Fruit fly (Drosophila melanogaster) whole organism, wandering third instar larva: ENCODE data around the gene CG14313.

Source experiments
- Abd-B ChIP-seq: fragments of >200 bp; optimal IDR thresholded peaks from 2 replicates; lab custom pipeline; 2017; ENCODE audit warnings: missing biosample characterization, missing genetic modification characterization
- CG32264 ChIP-seq: fragments of 200-800 bp; sonication (Bioruptor generic); optimal IDR thresholded peaks from 2 replicates; lab custom pipeline; 2016; ENCODE audit warnings: missing biosample characterization, missing genetic modification characterization
- CG9705 ChIP-seq: fragments of 200-800 bp; sonication (Bioruptor generic); optimal IDR thresholded peaks from 2 replicates; lab custom pipeline; 2018; ENCODE audit warnings: missing biosample characterization, mild to moderate bottlenecking, missing genetic modification characterization
- CrebA ChIP-seq: fragments of 200-800 bp; sonication (Bioruptor generic); optimal IDR thresholded peaks from 2 replicates; lab custom pipeline; 2016; ENCODE audit warnings: missing biosample characterization, mild to moderate bottlenecking, missing genetic modification characterization, borderline replicate concordance
- Dfd ChIP-seq: fragments of >200 bp; optimal IDR thresholded peaks from 2 replicates; lab custom pipeline; 2017; ENCODE audit warnings: missing biosample characterization, missing genetic modification characterization
- Dif ChIP-seq: fragments of 200-275, 200-300 bp; sonication (Bioruptor generic); optimal IDR thresholded peaks from 2 replicates; lab custom pipeline; 2018; ENCODE audit warnings: missing biosample characterization, missing genetic modification characterization; ENCODE audit not compliant: partially characterized antibody
- GATAd ChIP-seq: sonication (Bioruptor generic); optimal IDR thresholded peaks from 2 replicates; lab custom pipeline; 2016; ENCODE audit warnings: missing biosample characterization, missing genetic modification characterization
- HLH106 ChIP-seq: fragments of 200-800 bp; optimal IDR thresholded peaks from 3 replicates; lab custom pipeline; 2019; ENCODE audit warnings: missing biosample characterization, mild to moderate bottlenecking, missing genetic modification characterization, moderate library complexity
- Hnf4 ChIP-seq: fragments of 200-800 bp; sonication (Bioruptor generic); optimal IDR thresholded peaks from 2 replicates; lab custom pipeline; 2016; ENCODE audit warnings: missing biosample characterization, mild to moderate bottlenecking, missing genetic modification characterization
- Hr78 ChIP-seq: fragments of >200 bp; optimal IDR thresholded peaks from 2 replicates; lab custom pipeline; 2017; ENCODE audit warnings: missing biosample characterization, missing genetic modification characterization
- Hr83 ChIP-seq: fragments of 200-300 bp; sonication (Bioruptor generic); optimal IDR thresholded peaks from 2 replicates; lab custom pipeline; 2016; ENCODE audit warnings: missing biosample characterization, mild to moderate bottlenecking, missing genetic modification characterization, moderate library complexity; ENCODE audit not compliant: poor library complexity, severe bottlenecking
- Jra ChIP-seq: sonication (Bioruptor generic); optimal IDR thresholded peaks from 2 replicates; lab custom pipeline; 2016; ENCODE audit warnings: missing biosample characterization, missing genetic modification characterization
- Mio ChIP-seq: sonication (Bioruptor generic); optimal IDR thresholded peaks from 2 replicates; lab custom pipeline; 2016; ENCODE audit warnings: missing biosample characterization, missing genetic modification characterization
- Myc ChIP-seq: fragments of >200 bp; optimal IDR thresholded peaks from 2 replicates; lab custom pipeline; 2017
- N ChIP-seq: fragments of >200 bp; optimal IDR thresholded peaks from 2 replicates; lab custom pipeline; 2018; ENCODE audit warnings: missing biosample characterization, missing external identifiers, missing genetic modification characterization
- OdsH ChIP-seq: fragments of 200-800 bp; sonication (Bioruptor generic); optimal IDR thresholded peaks from 2 replicates; lab custom pipeline; 2016; ENCODE audit warnings: missing biosample characterization, mild to moderate bottlenecking, missing genetic modification characterization
- Rel ChIP-seq, 2 experiments: fragments of 200-800 bp; sonication (Bioruptor generic) in 1 of 2; optimal IDR thresholded peaks; 2 replicates in 1 of 2; 3 replicates in 1 of 2; lab custom pipeline; 2016 to 2019; ENCODE audit warnings: mild to moderate bottlenecking in 2 of 2, missing biosample characterization in 2 of 2, missing genetic modification characterization in 2 of 2, moderate library complexity in 1 of 2
- Sp1 ChIP-seq: fragments of 200-800 bp; sonication (Bioruptor generic); optimal IDR thresholded peaks from 3 replicates; lab custom pipeline; 2019; ENCODE audit warnings: missing biosample characterization, mild to moderate bottlenecking, missing genetic modification characterization, moderate library complexity
- Vsx2 ChIP-seq: fragments of 200-300, 225-300 bp; sonication (Bioruptor generic); optimal IDR thresholded peaks from 2 replicates; lab custom pipeline; 2018; ENCODE audit warnings: missing biosample characterization, missing genetic modification characterization; ENCODE audit not compliant: partially characterized antibody
- br ChIP-seq: fragments of 200-800 bp; sonication (Bioruptor generic); optimal IDR thresholded peaks from 2 replicates; lab custom pipeline; 2016; ENCODE audit warnings: missing biosample characterization, missing genetic modification characterization
- brk ChIP-seq: fragments of 200-800 bp; sonication (Bioruptor generic); optimal IDR thresholded peaks from 2 replicates; lab custom pipeline; 2016; ENCODE audit warnings: missing biosample characterization, mild to moderate bottlenecking, missing genetic modification characterization
- dl ChIP-seq, 2 experiments: fragments of 175-275, 200-275 bp in 1 of 2; fragments of 200-275 bp in 1 of 2; sonication (Bioruptor generic); optimal IDR thresholded peaks; lab custom pipeline; 2018; ENCODE audit warnings: mild to moderate bottlenecking in 2 of 2, missing biosample characterization in 2 of 2, missing genetic modification characterization in 2 of 2, moderate library complexity in 2 of 2; ENCODE audit not compliant: partially characterized antibody in 2 of 2, insufficient read depth in 1 of 2
- dmrt93B ChIP-seq: fragments of 200-800 bp; sonication (Bioruptor generic); optimal IDR thresholded peaks from 2 replicates; lab custom pipeline; 2018; ENCODE audit warnings: missing biosample characterization, mild to moderate bottlenecking, missing genetic modification characterization
- dsf ChIP-seq: sonication (Bioruptor generic); optimal IDR thresholded peaks from 2 replicates; lab custom pipeline; 2016; ENCODE audit warnings: missing biosample characterization, missing genetic modification characterization, borderline replicate concordance
- ey ChIP-seq: fragments of 200-800 bp; sonication (Bioruptor generic); optimal IDR thresholded peaks from 2 replicates; lab custom pipeline; 2016; ENCODE audit warnings: missing biosample characterization, missing genetic modification characterization
- foxo ChIP-seq, 2 experiments: fragments of 200-800 bp; sonication (Bioruptor generic); optimal IDR thresholded peaks; 2 replicates in 1 of 2; 3 replicates in 1 of 2; lab custom pipeline; 2016 to 2017; ENCODE audit warnings: missing biosample characterization in 2 of 2, missing genetic modification characterization in 2 of 2
- fru ChIP-seq: fragments of 200-800 bp; sonication (Bioruptor generic); optimal IDR thresholded peaks from 3 replicates; lab custom pipeline; 2016; ENCODE audit warnings: missing biosample characterization, mild to moderate bottlenecking, missing genetic modification characterization
- h ChIP-seq: fragments of 200-800 bp; sonication (Bioruptor generic); optimal IDR thresholded peaks from 3 replicates; lab custom pipeline; 2016; ENCODE audit warnings: missing biosample characterization, mild to moderate bottlenecking, missing genetic modification characterization
- jim ChIP-seq: fragments of 175-275, 200-325 bp; sonication (Bioruptor generic); optimal IDR thresholded peaks from 2 replicates; lab custom pipeline; 2016; ENCODE audit warnings: missing biosample characterization, mild to moderate bottlenecking, missing genetic modification characterization
- lola ChIP-seq: fragments of >200 bp; optimal IDR thresholded peaks from 2 replicates; lab custom pipeline; 2017; ENCODE audit warnings: missing biosample characterization, missing genetic modification characterization
- pan ChIP-seq: fragments of >200 bp; optimal IDR thresholded peaks from 2 replicates; lab custom pipeline; 2017
- psq ChIP-seq: fragments of 200-800 bp; sonication (Bioruptor generic); optimal IDR thresholded peaks from 3 replicates; lab custom pipeline; 2017; ENCODE audit warnings: missing biosample characterization, mild to moderate bottlenecking, missing genetic modification characterization, moderate library complexity
- rgr ChIP-seq: fragments of 200-800 bp; sonication (Bioruptor generic); optimal IDR thresholded peaks from 3 replicates; lab custom pipeline; 2016; ENCODE audit warnings: missing biosample characterization, mild to moderate bottlenecking, missing genetic modification characterization
- sage ChIP-seq: fragments of 200-800 bp; sonication (Bioruptor generic); optimal IDR thresholded peaks from 2 replicates; lab custom pipeline; 2016; ENCODE audit warnings: missing biosample characterization, mild to moderate bottlenecking, missing genetic modification characterization
- sv ChIP-seq: fragments of 200-800 bp; sonication (Bioruptor generic); optimal IDR thresholded peaks from 3 replicates; lab custom pipeline; 2016; ENCODE audit warnings: missing biosample characterization, missing genetic modification characterization
- tai ChIP-seq: sonication (Bioruptor generic); optimal IDR thresholded peaks from 2 replicates; lab custom pipeline; 2016; ENCODE audit warnings: missing biosample characterization, missing genetic modification characterization
- usp ChIP-seq: fragments of >200 bp; optimal IDR thresholded peaks from 2 replicates; lab custom pipeline; 2017; ENCODE audit warnings: missing biosample characterization, missing genetic modification characterization
- woc ChIP-seq: sonication (Bioruptor generic); optimal IDR thresholded peaks from 2 replicates; lab custom pipeline; 2016; ENCODE audit warnings: missing biosample characterization, mild to moderate bottlenecking, missing genetic modification characterization

Gene CG14313

DNA sequence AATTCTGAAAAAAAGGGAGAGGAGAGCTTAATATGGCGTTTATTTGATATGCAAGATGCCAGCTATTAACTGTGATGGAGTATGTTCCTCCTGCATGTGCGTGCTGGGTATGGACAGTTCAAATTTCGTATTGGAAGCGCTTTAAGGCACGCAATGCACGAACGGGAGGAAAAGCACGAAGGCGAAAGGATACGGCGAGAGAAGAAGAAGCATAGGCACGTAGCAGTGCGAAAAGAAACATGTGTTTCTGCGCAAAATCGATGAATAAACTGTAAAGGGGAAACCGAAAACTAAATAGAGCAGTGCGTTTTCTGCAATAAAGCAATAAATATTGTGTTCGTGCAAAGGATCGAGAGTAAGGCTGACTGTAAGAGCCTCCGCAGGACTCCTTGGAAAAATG lies 24.1 kb upstream of the CG14313 start, which contains the start of gene CG14314:
CG14314 (plus strand) TSS at position 243 of the 400 bp plus-strand sequence.
- no peak for TF ChIP-seq psq (GFP tag; lab: Kevin White, UChicago)
- no peak for TF ChIP-seq foxo (GFP tag; optimal IDR thresholded peaks at IDR 0.05; lab: Kevin White, UChicago)
- no peak for TF ChIP-seq HLH106 (tag; lab: Kevin White, UChicago)
- TF ChIP-seq dl (GFP tag; optimal IDR thresholded peaks at IDR 0.05; lab: Kevin White, UChicago; ENCODE audit: insufficient read depth in 1 of 2, partially characterized antibody in 2 of 2), result no peak
- TF ChIP-seq pan (lab: Kevin White, UChicago), result no peak
- no peak for TF ChIP-seq OdsH (GFP tag; lab: Kevin White, UChicago)
- no peak for TF ChIP-seq rgr
- TF ChIP-seq Rel (GFP tag; optimal IDR thresholded peaks at IDR 0.05; lab: Kevin White, UChicago), result no peak
- no peak for TF ChIP-seq Rel (tag; optimal IDR thresholded peaks at IDR 0.05; lab: Kevin White, UChicago)

DNA sequence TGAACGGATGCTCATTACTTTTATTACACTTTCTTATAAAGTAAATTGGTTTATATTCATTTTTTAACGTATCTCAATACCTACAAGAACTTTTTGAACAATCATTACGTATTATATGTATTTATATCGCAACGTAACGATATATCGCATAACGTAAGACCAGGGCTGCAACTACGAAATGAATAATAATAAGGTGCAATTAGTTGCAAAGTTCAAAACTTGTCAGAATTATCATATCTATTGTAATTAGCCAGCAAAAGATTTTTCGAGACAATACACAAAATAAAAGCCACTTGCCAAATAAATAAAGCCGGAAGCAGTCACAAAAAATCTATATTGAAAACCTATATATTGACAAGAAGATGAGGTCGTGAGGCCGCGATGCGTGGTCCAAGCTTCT lies 23.5 kb upstream of the CG14313 start:
- TF ChIP-seq psq (GFP tag; lab: Kevin White, UChicago) (peak; percentile 1), rgr (peak; percentile 47), HLH106 (tag; lab: Kevin White, UChicago) (no peak), dsf (GFP tag; lab: Kevin White, UChicago) (peak; percentile 3), sv (peak; percentile 12), fru (peak; percentile 23), Mio (GFP tag; lab: Kevin White, UChicago) (no peak), dl (GFP tag; optimal IDR thresholded peaks at IDR 0.05; lab: Kevin White, UChicago; ENCODE audit: insufficient read depth in 1 of 2, partially characterized antibody in 2 of 2) (no peak), sage (GFP tag; lab: Kevin White, UChicago) (no peak), tai (no peak), Myc (lab: Kevin White, UChicago) (no peak), br (GFP tag; lab: Kevin White, UChicago) (peak; percentile 35), CrebA (GFP tag; lab: Kevin White, UChicago) (no peak), Hr83 (peak; percentile 24), OdsH (GFP tag; lab: Kevin White, UChicago) (no peak), CG32264 (GFP tag; lab: Kevin White, UChicago) (no peak), Rel (GFP tag; optimal IDR thresholded peaks at IDR 0.05; lab: Kevin White, UChicago) (no peak), Rel (tag; optimal IDR thresholded peaks at IDR 0.05; lab: Kevin White, UChicago) (no peak), CG9705 (no peak), Hnf4 (no peak), GATAd (GFP tag; lab: Kevin White, UChicago) (no peak), h (peak; percentile 55), Sp1 (GFP tag; lab: Kevin White, UChicago) (no peak), woc (GFP tag; lab: Kevin White, UChicago) (peak; percentile 35), N (GFP tag; lab: Kevin White, UChicago) (no peak), pan (lab: Kevin White, UChicago) (no peak), jim (GFP tag; lab: Kevin White, UChicago) (no peak), lola (GFP tag; lab: Kevin White, UChicago) (no peak), Dif (no peak), brk (GFP tag; lab: Kevin White, UChicago) (no peak), foxo (GFP tag; optimal IDR thresholded peaks at IDR 0.05; lab: Kevin White, UChicago) (peak in 1 of 2 experiments; percentile 51), ey (GFP tag; lab: Kevin White, UChicago) (peak; percentile 53), usp (GFP tag; lab: Kevin White, UChicago) (no peak), Dfd (no peak), Hr78 (no peak), Vsx2 (GFP tag; lab: Kevin White, UChicago) (no peak), dmrt93B (GFP tag; lab: Kevin White, UChicago) (no peak), Abd-B (GFP tag; lab: Kevin White, UChicago) (no peak), Jra (GFP tag; lab: Kevin White, UChicago) (peak; percentile 4)

DNA sequence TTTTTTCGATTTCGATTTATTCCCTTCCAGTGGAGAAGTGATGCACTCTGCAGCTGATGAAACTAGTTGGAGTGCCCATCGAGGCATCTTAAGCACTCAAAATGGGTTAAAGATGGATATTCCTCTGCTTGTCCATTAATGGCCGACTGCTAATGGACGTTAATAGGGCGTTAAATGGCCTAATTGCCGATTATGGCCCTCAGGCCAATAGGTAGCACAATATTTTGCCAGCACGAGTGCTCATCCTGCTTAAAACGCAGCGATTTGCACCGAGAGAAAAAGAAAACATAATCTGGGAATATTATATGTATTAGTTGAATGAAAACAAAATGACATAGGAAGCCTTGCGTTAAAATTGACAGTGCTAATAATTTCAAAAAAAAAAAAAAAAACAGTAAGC lies 16.7 kb upstream of the CG14313 start, which contains the start of gene CG44158:
CG44158 (plus strand) TSS at position 301 of the 400 bp plus-strand sequence.
- no peak for TF ChIP-seq woc (GFP tag; lab: Kevin White, UChicago)
- no peak for TF ChIP-seq sage (GFP tag; lab: Kevin White, UChicago)
- TF ChIP-seq pan (lab: Kevin White, UChicago), result no peak
- TF ChIP-seq lola (GFP tag; lab: Kevin White, UChicago), result no peak
- no peak for TF ChIP-seq HLH106 (tag; lab: Kevin White, UChicago)
- TF ChIP-seq OdsH (GFP tag; lab: Kevin White, UChicago), result no peak
- TF ChIP-seq CG32264 (GFP tag; lab: Kevin White, UChicago), result no peak
- no peak for TF ChIP-seq brk (GFP tag; lab: Kevin White, UChicago)
- TF ChIP-seq Dif, result no peak
- TF ChIP-seq fru, result no peak
- no peak for TF ChIP-seq h
- no peak for TF ChIP-seq rgr
- no peak for TF ChIP-seq tai
- TF ChIP-seq Mio (GFP tag; lab: Kevin White, UChicago), result no peak
- no peak for TF ChIP-seq Vsx2 (GFP tag; lab: Kevin White, UChicago)
- no peak for TF ChIP-seq foxo (GFP tag; optimal IDR thresholded peaks at IDR 0.05; lab: Kevin White, UChicago)
- TF ChIP-seq usp (GFP tag; lab: Kevin White, UChicago), result no peak
- no peak for TF ChIP-seq CrebA (GFP tag; lab: Kevin White, UChicago)
- TF ChIP-seq, all 38 proteins: peak for 0
